Worm (Caenorhabditis elegans): ENCODE data around the gene ZK669.5.

DNA sequence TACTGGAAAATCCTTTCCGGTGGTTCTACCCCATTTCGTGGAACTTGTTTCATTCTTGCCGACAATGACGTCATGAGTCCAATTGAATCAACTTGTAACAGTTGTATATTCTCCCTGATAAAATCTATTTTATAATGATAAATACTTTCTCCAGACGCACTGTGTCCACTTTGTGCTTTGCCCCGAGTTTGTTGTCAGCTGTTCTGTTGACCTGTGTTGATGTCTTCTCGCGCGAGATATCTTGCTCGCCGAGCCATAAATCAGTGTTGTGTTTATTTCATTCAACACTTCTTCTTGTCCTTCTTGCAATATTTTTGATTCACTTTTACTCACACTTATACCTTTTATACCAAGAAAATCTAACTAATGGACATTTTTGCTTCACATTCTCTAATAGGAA is 15.5 kb upstream of the ZK669.5 start:
- TF ChIP-seq pat-9 (tag; optimal IDR thresholded peaks at IDR 0.05), result no peak
- TF ChIP-seq tbx-2 (tag; optimal IDR thresholded peaks at IDR 0.05), result no peak
- TF ChIP-seq nfya-1 (tag; optimal IDR thresholded peaks at IDR 0.05), result no peak
- TF ChIP-seq nhr-11 (tag; optimal IDR thresholded peaks at IDR 0.05), result no peak
- TF ChIP-seq unc-3 (GFP tag; conservative IDR thresholded peaks at IDR 0.05), result no peak
- no peak for TF ChIP-seq unc-3 (tag; optimal IDR thresholded peaks at IDR 0.05)
- TF ChIP-seq ceh-45 (GFP tag; IDR thresholded peaks at IDR 0.05), result no peak
- TF ChIP-seq npax-4 (tag; optimal IDR thresholded peaks at IDR 0.05), result no peak
- no peak for TF ChIP-seq fkh-10 (GFP tag; optimal IDR thresholded peaks at IDR 0.05)

All from whole organism, late embryonic.